Worm (Caenorhabditis elegans): Measurements from ENCODE around the gene E01G6.1.

- TF ChIP-seq ceh-58 (GFP tag; IDR thresholded peaks at IDR 0.05): no peak
- TF ChIP-seq unc-130 (GFP tag; optimal IDR thresholded peaks at IDR 0.05): no peak
- no peak for TF ChIP-seq ama-1 (optimal IDR thresholded peaks at IDR 0.05)
- no peak for TF ChIP-seq ama-1 (GFP tag; optimal IDR thresholded peaks at IDR 0.05)
- TF ChIP-seq lin-35 (GFP tag; optimal IDR thresholded peaks at IDR 0.05): no peak
- no peak for TF ChIP-seq unc-62 (GFP tag; optimal IDR thresholded peaks at IDR 0.05)
- TF ChIP-seq attf-5 (GFP tag; optimal IDR thresholded peaks at IDR 0.05): no peak
- TF ChIP-seq ceh-40 (GFP tag; IDR thresholded peaks at IDR 0.05): no peak
- no peak for TF ChIP-seq hrde-1 (tag; optimal IDR thresholded peaks at IDR 0.05; ENCODE audit: borderline replicate concordance)
- TF ChIP-seq nhr-90 (tag; optimal IDR thresholded peaks at IDR 0.05): no peak
These were observed 47.9 kb upstream of the E01G6.1 start, which contains the start of gene cab-1 for ce11 chrX:12212801-12213200.
